Fruit fly (Drosophila melanogaster) whole organism, embryonic: ENCODE results near the gene iav.

Source experiments
- Adf1 ChIP-seq: fragments of 200-800 bp; sonication (Bioruptor generic); IDR thresholded peaks from 2 replicates; pipeline ENCODE4 v1.3.6; 2022; ENCODE audit warnings: missing biosample characterization, missing genetic modification characterization
- Asciz ChIP-seq: fragments of 200-800 bp; sonication (Bioruptor generic); optimal IDR thresholded peaks from 2 replicates; lab custom pipeline; 2017; ENCODE audit warnings: missing biosample characterization, mild to moderate bottlenecking, missing genetic modification characterization, missing genetic modification reagents
- Awh ChIP-seq: fragments of 200-800 bp; sonication (Bioruptor generic); IDR thresholded peaks from 2 replicates; pipeline ENCODE4, ENCODE4 v1.3.6; 2022; ENCODE audit warnings: missing biosample characterization, missing genetic modification characterization
- B-H1 ChIP-seq: fragments of 200-800 bp; sonication (Bioruptor generic); IDR thresholded peaks from 3 replicates; pipeline ENCODE4 v1.3.6; 2022; ENCODE audit warnings: missing biosample characterization, missing genetic modification characterization
- B-H2 ChIP-seq: fragments of 200-800 bp; sonication (Bioruptor generic); optimal IDR thresholded peaks from 2 replicates; lab custom pipeline; 2018; ENCODE audit warnings: missing biosample characterization, mild to moderate bottlenecking, missing genetic modification characterization
- Bteb2 ChIP-seq: fragments of 200-800 bp; sonication (Bioruptor generic); optimal IDR thresholded peaks from 2 replicates; lab custom pipeline; 2016; ENCODE audit warnings: missing biosample characterization, missing genetic modification characterization
- CG10267 ChIP-seq: fragments of 200-800 bp; sonication (Bioruptor generic); optimal IDR thresholded peaks from 2 replicates; lab custom pipeline; 2018; ENCODE audit warnings: missing biosample characterization, mild to moderate bottlenecking, missing genetic modification characterization, moderate library complexity
- CG10462 ChIP-seq: fragments of 200-800 bp; sonication (Bioruptor generic); optimal IDR thresholded peaks from 2 replicates; lab custom pipeline; 2016; ENCODE audit warnings: missing biosample characterization, missing genetic modification characterization
- CG10654 ChIP-seq: fragments of 200-800 bp; sonication (Bioruptor generic); optimal IDR thresholded peaks from 2 replicates; lab custom pipeline; 2016; ENCODE audit warnings: missing biosample characterization, missing genetic modification characterization
- CG11093 ChIP-seq: fragments of 200-800 bp; sonication (Bioruptor generic); IDR thresholded peaks from 3 replicates; pipeline ENCODE4 v1.3.6; 2022; ENCODE audit warnings: missing biosample characterization, missing genetic modification characterization
- CG11456 ChIP-seq: fragments of 200-800 bp; sonication (Bioruptor generic); IDR thresholded peaks from 3 replicates; pipeline ENCODE4 v1.3.6; 2022; ENCODE audit warnings: missing biosample characterization, missing genetic modification characterization
- CG11695 ChIP-seq: fragments of 200-800 bp; sonication (Bioruptor generic); IDR thresholded peaks from 3 replicates; pipeline ENCODE4 v1.3.6; 2022; ENCODE audit warnings: missing biosample characterization, missing genetic modification characterization
- CG12219 ChIP-seq: fragments of 200-800 bp; sonication (Bioruptor generic); optimal IDR thresholded peaks from 3 replicates; lab custom pipeline; 2018; ENCODE audit warnings: missing biosample characterization, mild to moderate bottlenecking, missing genetic modification characterization
- CG15479 ChIP-seq: fragments of 200-800 bp; sonication (Bioruptor generic); optimal IDR thresholded peaks from 3 replicates; lab custom pipeline; 2019; ENCODE audit warnings: missing biosample characterization, mild to moderate bottlenecking, missing genetic modification characterization, moderate library complexity
- CG1603 ChIP-seq: fragments of 200-800 bp; sonication (Bioruptor generic); optimal IDR thresholded peaks from 2 replicates; lab custom pipeline; 2019; ENCODE audit warnings: missing biosample characterization, mild to moderate bottlenecking, missing genetic modification characterization, moderate library complexity
- CG16815 ChIP-seq: fragments of 200-800 bp; sonication (Bioruptor generic); optimal IDR thresholded peaks from 3 replicates; lab custom pipeline; 2017; ENCODE audit warnings: missing biosample characterization, mild to moderate bottlenecking, missing genetic modification characterization
- CG17912 ChIP-seq: fragments of 200-800 bp; sonication (Bioruptor generic); optimal IDR thresholded peaks from 2 replicates; lab custom pipeline; 2018; ENCODE audit warnings: missing biosample characterization, mild to moderate bottlenecking, missing genetic modification characterization
- CG2120 ChIP-seq: fragments of 200-800 bp; sonication (Bioruptor generic); optimal IDR thresholded peaks from 3 replicates; lab custom pipeline; 2016; ENCODE audit warnings: missing biosample characterization, missing genetic modification characterization
- CG30431 ChIP-seq: fragments of 200-800 bp; sonication (Bioruptor generic); optimal IDR thresholded peaks from 2 replicates; lab custom pipeline; 2017; ENCODE audit warnings: missing biosample characterization, missing genetic modification characterization
- CG31224 ChIP-seq: fragments of 200-800 bp; sonication (Bioruptor generic); IDR thresholded peaks from 2 replicates; pipeline ENCODE4 v1.3.6; 2022; ENCODE audit warnings: missing biosample characterization, missing genetic modification characterization
- CG3407 ChIP-seq: fragments of 200-800 bp; sonication (Bioruptor generic); optimal IDR thresholded peaks from 2 replicates; lab custom pipeline; 2018; ENCODE audit warnings: missing biosample characterization, mild to moderate bottlenecking, missing genetic modification characterization
- CG4617 ChIP-seq: fragments of 200-800 bp; sonication (Bioruptor generic); optimal IDR thresholded peaks from 3 replicates; lab custom pipeline; 2016; ENCODE audit warnings: missing biosample characterization, missing genetic modification characterization, borderline replicate concordance
- CG6854 ChIP-seq: fragments of 200-800 bp; sonication (Bioruptor generic); optimal IDR thresholded peaks from 3 replicates; lab custom pipeline; 2017; ENCODE audit warnings: missing biosample characterization, mild to moderate bottlenecking, missing genetic modification characterization
- CG7556 ChIP-seq: fragments of 200-800 bp; sonication (Bioruptor generic); optimal IDR thresholded peaks from 2 replicates; lab custom pipeline; 2017; ENCODE audit warnings: missing biosample characterization, mild to moderate bottlenecking, missing genetic modification characterization
- CG8478 ChIP-seq: fragments of >200 bp; optimal IDR thresholded peaks from 2 replicates; lab custom pipeline; 2018
- CG9215 ChIP-seq: fragments of 200-800 bp; sonication (Bioruptor generic); IDR thresholded peaks from 2 replicates; pipeline ENCODE4 v1.3.6; 2022; ENCODE audit warnings: missing biosample characterization, missing genetic modification characterization
- Deaf1 ChIP-seq: fragments of 200-800 bp; optimal IDR thresholded peaks from 3 replicates; lab custom pipeline; 2019; ENCODE audit warnings: missing biosample characterization, mild to moderate bottlenecking, missing genetic modification characterization, moderate library complexity
- HLH4C ChIP-seq: fragments of 200-800 bp; sonication (Bioruptor generic); IDR thresholded peaks from 3 replicates; pipeline ENCODE4 v1.3.6; 2022; ENCODE audit warnings: missing biosample characterization, missing genetic modification characterization; ENCODE audit not compliant: partially characterized antibody
- Kr ChIP-seq: fragments of 200-800 bp; sonication (Bioruptor generic); optimal IDR thresholded peaks from 2 replicates; lab custom pipeline; 2017; ENCODE audit warnings: missing biosample characterization, mild to moderate bottlenecking, missing genetic modification characterization
- Oli ChIP-seq: fragments of 200-800 bp; sonication (Bioruptor generic); optimal IDR thresholded peaks from 2 replicates; lab custom pipeline; 2018; ENCODE audit warnings: missing biosample characterization, mild to moderate bottlenecking, missing genetic modification characterization, moderate library complexity
- Stat92E ChIP-seq, 3 experiments: fragments of >200 bp in 2 of 3; fragments of 200-800 bp in 1 of 3; sonication (Bioruptor generic) in 1 of 3; optimal IDR thresholded peaks; 2 replicates each; lab custom pipeline; 2017 to 2019; ENCODE audit warnings: missing biosample characterization in 3 of 3, missing genetic modification characterization in 3 of 3, mild to moderate bottlenecking in 1 of 3, moderate library complexity in 1 of 3
- Tbp ChIP-seq: fragments of >200 bp; optimal IDR thresholded peaks from 2 replicates; lab custom pipeline; 2018; ENCODE audit warnings: missing biosample characterization, missing genetic modification characterization
- Xrp1 ChIP-seq: fragments of 200-800 bp; sonication (Bioruptor generic); IDR thresholded peaks from 2 replicates; pipeline ENCODE4 v1.3.6; 2022; ENCODE audit warnings: missing biosample characterization, missing genetic modification characterization
- ash1 ChIP-seq: fragments of 200-800 bp; sonication (Bioruptor generic); optimal IDR thresholded peaks from 2 replicates; lab custom pipeline; 2018; ENCODE audit warnings: missing biosample characterization, mild to moderate bottlenecking, missing genetic modification characterization
- br ChIP-seq: fragments of >200 bp; optimal IDR thresholded peaks from 2 replicates; lab custom pipeline; 2017
- cas ChIP-seq: fragments of 200-800 bp; sonication (Bioruptor generic); IDR thresholded peaks from 2 replicates; pipeline ENCODE4 v1.3.6; 2022; ENCODE audit warnings: missing biosample characterization, missing genetic modification characterization
- croc ChIP-seq: fragments of 200-800 bp; sonication (Bioruptor generic); conservative IDR thresholded peaks from 3 replicates; pipeline ENCODE4 v1.3.6; 2022; ENCODE audit warnings: missing biosample characterization, missing genetic modification characterization
- dysf ChIP-seq: fragments of 200-800 bp; sonication (Bioruptor generic); IDR thresholded peaks from 3 replicates; pipeline ENCODE4 v1.3.6; 2022; ENCODE audit warnings: missing biosample characterization, missing genetic modification characterization
- gcm2 ChIP-seq: fragments of 200-800 bp; sonication (Bioruptor generic); optimal IDR thresholded peaks from 2 replicates; lab custom pipeline; 2016; ENCODE audit warnings: missing biosample characterization, missing genetic modification characterization
- grau ChIP-seq: fragments of 200-800 bp; optimal IDR thresholded peaks from 3 replicates; lab custom pipeline; 2019; ENCODE audit warnings: missing biosample characterization, mild to moderate bottlenecking, missing genetic modification characterization, moderate library complexity
- her ChIP-seq: fragments of 200-800 bp; sonication (Bioruptor generic); optimal IDR thresholded peaks from 2 replicates; lab custom pipeline; 2016; ENCODE audit warnings: missing biosample characterization, missing genetic modification characterization
- nom ChIP-seq: fragments of 200-800 bp; sonication (Bioruptor generic); optimal IDR thresholded peaks from 2 replicates; lab custom pipeline; 2017; ENCODE audit warnings: missing biosample characterization, missing genetic modification characterization, mild to moderate bottlenecking, moderate library complexity, missing genetic modification reagents
- p53 ChIP-seq: fragments of 200-800 bp; sonication (Bioruptor generic); optimal IDR thresholded peaks from 2 replicates; lab custom pipeline; 2016; ENCODE audit warnings: missing biosample characterization, missing genetic modification characterization
- psq ChIP-seq: fragments of 200-800 bp; sonication (Bioruptor generic); optimal IDR thresholded peaks from 2 replicates; lab custom pipeline; 2017; ENCODE audit warnings: missing biosample characterization, missing genetic modification characterization
- seq ChIP-seq: fragments of 200-800 bp; sonication (Bioruptor generic); IDR thresholded peaks from 2 replicates; pipeline ENCODE4 v1.3.6; 2022; ENCODE audit warnings: missing biosample characterization, missing genetic modification characterization
- slbo ChIP-seq: fragments of 200-800 bp; sonication (Bioruptor generic); IDR thresholded peaks from 2 replicates; pipeline ENCODE4 v1.3.6; 2022; ENCODE audit warnings: missing biosample characterization, missing genetic modification characterization
- sr ChIP-seq: fragments of 200-800 bp; sonication (Bioruptor generic); IDR thresholded peaks from 3 replicates; pipeline ENCODE4 v1.3.6; 2022; ENCODE audit warnings: missing biosample characterization, missing genetic modification characterization
- twi ChIP-seq: fragments of 200-800 bp; optimal IDR thresholded peaks from 2 replicates; lab custom pipeline; 2019; ENCODE audit warnings: missing biosample characterization, mild to moderate bottlenecking, missing genetic modification characterization, moderate library complexity
- tx ChIP-seq: fragments of 200-800 bp; sonication (Bioruptor generic); optimal IDR thresholded peaks from 2 replicates; lab custom pipeline; 2016; ENCODE audit warnings: missing biosample characterization, missing genetic modification characterization
- vnd ChIP-seq: fragments of 200-800 bp; sonication (Bioruptor generic); IDR thresholded peaks from 3 replicates; pipeline ENCODE4 v1.3.6; 2022; ENCODE audit warnings: missing biosample characterization, missing genetic modification characterization; ENCODE audit not compliant: partially characterized antibody
- zen2 ChIP-seq: fragments of 200-800 bp; sonication (Bioruptor generic); IDR thresholded peaks from 3 replicates; pipeline ENCODE4 v1.3.6; 2022; ENCODE audit warnings: missing biosample characterization, missing genetic modification characterization; ENCODE audit not compliant: partially characterized antibody

The iav gene

dm6 chrX:6795987-6796691 is 17.6 kb upstream of the iav start (continued):
- no peak for TF ChIP-seq Stat92E (GFP tag; optimal IDR thresholded peaks at IDR 0.05; lab: Kevin White, UChicago)
- no peak for TF ChIP-seq HLH4C (GFP tag; lab: Robert Waterston, UW)
- no peak for TF ChIP-seq her (GFP tag; lab: Kevin White, UChicago)
- no peak for TF ChIP-seq CG10267
- TF ChIP-seq Adf1 (GFP tag; lab: Robert Waterston, UW) = no peak
- TF ChIP-seq p53 = no peak
- no peak for TF ChIP-seq gcm2 (GFP tag; lab: Kevin White, UChicago)
- no peak for TF ChIP-seq CG17912 (GFP tag; lab: Kevin White, UChicago)
- no peak for TF ChIP-seq CG8478 (lab: Kevin White, UChicago)
- no peak for TF ChIP-seq CG6854
- TF ChIP-seq CG2120 (GFP tag; lab: Kevin White, UChicago) = peak; percentile 49
- no peak for TF ChIP-seq br
- no peak for TF ChIP-seq Tbp
- no peak for TF ChIP-seq tx (GFP tag; lab: Kevin White, UChicago)
- no peak for TF ChIP-seq seq (GFP tag; lab: Robert Waterston, UW)
- no peak for TF ChIP-seq CG16815 (GFP tag; lab: Kevin White, UChicago)
- TF ChIP-seq B-H2 = no peak
- TF ChIP-seq CG12219 (GFP tag; lab: Kevin White, UChicago) = no peak
- TF ChIP-seq Bteb2 = no peak
- TF ChIP-seq croc = no peak
- 0 out of 3 replicates have a peak, but pooled peaks have one; percentile 39 for TF ChIP-seq dysf (GFP tag; lab: Robert Waterston, UW)
- no peak for TF ChIP-seq Deaf1 (tag; lab: Kevin White, UChicago)
- no peak for TF ChIP-seq CG4617 (GFP tag; lab: Kevin White, UChicago)
- TF ChIP-seq twi = no peak
- TF ChIP-seq Kr (GFP tag; lab: Kevin White, UChicago) = no peak
- TF ChIP-seq grau = peak; percentile 13
- TF ChIP-seq slbo = peak; percentile 28; the same call in 1 of the 2 replicates
- no peak for TF ChIP-seq zen2
- peak; percentile 20; the same call in 1 of the 2 replicates for TF ChIP-seq Xrp1
- no peak for TF ChIP-seq psq (GFP tag; lab: Kevin White, UChicago)
- no peak for TF ChIP-seq CG9215 (GFP tag; lab: Robert Waterston, UW)
- TF ChIP-seq CG7556 (GFP tag; lab: Kevin White, UChicago) = peak; percentile 30
- no peak for TF ChIP-seq vnd (GFP tag; lab: Robert Waterston, UW)
- TF ChIP-seq CG3407 (GFP tag; lab: Kevin White, UChicago) = no peak
- TF ChIP-seq CG10462 (GFP tag; lab: Kevin White, UChicago) = no peak
- TF ChIP-seq CG30431 (GFP tag; lab: Kevin White, UChicago) = no peak
- no peak for TF ChIP-seq nom
- no peak for TF ChIP-seq Asciz (GFP tag; lab: Kevin White, UChicago)
- no peak for TF ChIP-seq CG15479 (GFP tag; lab: Kevin White, UChicago)
- TF ChIP-seq Awh = no peak
- no peak for TF ChIP-seq CG11093
- peak; percentile 7 for TF ChIP-seq CG1603 (tag; lab: Kevin White, UChicago)
- peak; percentile 19 for TF ChIP-seq Oli
- TF ChIP-seq CG11456 = peak; percentile 51; the same call in 1 of the 3 replicates
- TF ChIP-seq cas (GFP tag; lab: Robert Waterston, UW) = no peak
- no peak for TF ChIP-seq CG10654 (GFP tag; lab: Kevin White, UChicago)
- TF ChIP-seq B-H1 = no peak
- TF ChIP-seq CG31224 (GFP tag; lab: Robert Waterston, UW) = no peak
- no peak for TF ChIP-seq CG11695
- no peak for TF ChIP-seq ash1 (GFP tag; lab: Kevin White, UChicago)
- TF ChIP-seq sr = peak; percentile 80
